Worm (Caenorhabditis elegans) whole organism, L4 larva: ENCODE measurements around the gene mrp-2.

ENCODE experiments used
- F10B5.3 ChIP-seq: sonication (generic microtip); optimal IDR thresholded peaks from 2 replicates; lab custom pipeline; 2016; ENCODE audit warnings: mild to moderate bottlenecking, missing genetic modification characterization, missing compliant biosample characterization
- Y105C5A.15 ChIP-seq: fragments of 200-800 bp; sonication (Bioruptor generic); IDR thresholded peaks from 2 replicates; pipeline ENCODE4 v1.3.6; 2022; ENCODE audit warnings: missing genetic modification characterization, missing compliant biosample characterization
- aly-2 ChIP-seq: sonication (generic microtip); optimal IDR thresholded peaks from 2 replicates; lab custom pipeline; 2018; ENCODE audit warnings: missing biosample characterization, missing genetic modification characterization
- ceh-28 ChIP-seq: fragments of 150-350 bp; optimal IDR thresholded peaks from 2 replicates; lab custom pipeline; 2014; ENCODE audit warnings: missing biosample characterization, missing genetic modification reagents, missing genetic modification characterization
- ceh-32 ChIP-seq: sonication (generic microtip); optimal IDR thresholded peaks from 2 replicates; lab custom pipeline; 2016; ENCODE audit warnings: mild to moderate bottlenecking, missing genetic modification characterization, missing compliant biosample characterization; ENCODE audit not compliant: poor library complexity
- ceh-82 ChIP-seq: sonication (generic microtip); optimal IDR thresholded peaks from 2 replicates; lab custom pipeline; 2017; ENCODE audit warnings: missing biosample characterization, missing genetic modification characterization
- daf-19 ChIP-seq: fragments of 200-800 bp; sonication (Bioruptor generic); conservative IDR thresholded peaks from 2 replicates; pipeline ENCODE4 v1.3.6; 2022; ENCODE audit warnings: missing genetic modification characterization, missing compliant biosample characterization
- dve-1 ChIP-seq: sonication (generic microtip); optimal IDR thresholded peaks from 2 replicates; lab custom pipeline; 2017; ENCODE audit warnings: antibody characterized with exemption, mild to moderate bottlenecking, missing genetic modification characterization, missing compliant biosample characterization; ENCODE audit not compliant: insufficient read depth
- egl-43 ChIP-seq: fragments of 200-800 bp; sonication (Bioruptor generic); IDR thresholded peaks from 2 replicates; pipeline ENCODE4 v1.3.6; 2022; ENCODE audit warnings: missing genetic modification reagents, missing genetic modification characterization, missing compliant biosample characterization
- fkh-10 ChIP-seq: fragments of 150-350 bp; optimal IDR thresholded peaks from 2 replicates; lab custom pipeline; 2014; ENCODE audit warnings: missing biosample characterization, missing genetic modification reagents, missing genetic modification characterization
- gei-8 ChIP-seq: fragments of 200-800 bp; sonication (Bioruptor generic); optimal IDR thresholded peaks from 2 replicates; lab custom pipeline; 2018; ENCODE audit warnings: mild to moderate bottlenecking, missing genetic modification characterization, missing compliant biosample characterization
- hlh-30 ChIP-seq: sonication (generic microtip); optimal IDR thresholded peaks from 2 replicates; lab custom pipeline; 2017; ENCODE audit warnings: antibody characterized with exemption, mild to moderate bottlenecking, missing genetic modification characterization, missing compliant biosample characterization; ENCODE audit not compliant: insufficient read depth
- lin-1 ChIP-seq: fragments of 200-800 bp; sonication (Bioruptor generic); IDR thresholded peaks from 2 replicates; pipeline ENCODE4 v1.3.6; 2022; ENCODE audit warnings: missing genetic modification reagents, missing genetic modification characterization, missing compliant biosample characterization
- lin-13 ChIP-seq: fragments of 150-350 bp; optimal IDR thresholded peaks from 2 replicates; lab custom pipeline; 2014; ENCODE audit warnings: missing biosample characterization, missing genetic modification reagents, missing genetic modification characterization
- lir-3 ChIP-seq: sonication (generic microtip); optimal IDR thresholded peaks from 2 replicates; lab custom pipeline; 2016; ENCODE audit warnings: mild to moderate bottlenecking, missing genetic modification characterization, missing compliant biosample characterization
- madf-5 ChIP-seq, 2 experiments: fragments of 200-800 bp; sonication (Bioruptor generic); IDR thresholded peaks; 2 replicates each; pipeline ENCODE4 v1.3.6; 2022; ENCODE audit warnings: missing compliant biosample characterization in 2 of 2, missing genetic modification characterization in 2 of 2
- mdt-29 ChIP-seq: fragments of 200-800 bp; sonication (Bioruptor generic); IDR thresholded peaks from 2 replicates; pipeline ENCODE4 v1.3.6; 2022; ENCODE audit warnings: missing genetic modification reagents, missing genetic modification characterization, missing compliant biosample characterization
- mxl-2 ChIP-seq: fragments of 200-800 bp; sonication (Bioruptor generic); conservative IDR thresholded peaks from 2 replicates; pipeline ENCODE4 v1.3.6; 2022; ENCODE audit warnings: missing genetic modification reagents, missing genetic modification characterization, missing compliant biosample characterization
- nhr-102 ChIP-seq: sonication (generic microtip); optimal IDR thresholded peaks from 2 replicates; lab custom pipeline; 2016; ENCODE audit warnings: mild to moderate bottlenecking, missing genetic modification characterization, moderate library complexity, missing compliant biosample characterization
- nhr-11 ChIP-seq: fragments of 150-350 bp; optimal IDR thresholded peaks from 2 replicates; lab custom pipeline; 2014; ENCODE audit warnings: missing biosample characterization, missing genetic modification characterization
- nhr-237 ChIP-seq: sonication (generic microtip); optimal IDR thresholded peaks from 2 replicates; lab custom pipeline; 2017; ENCODE audit warnings: missing biosample characterization, missing genetic modification characterization
- nhr-25 ChIP-seq: sonication (generic microtip); optimal IDR thresholded peaks from 2 replicates; lab custom pipeline; 2017; ENCODE audit warnings: missing genetic modification characterization, mild to moderate bottlenecking, missing compliant biosample characterization, antibody characterized with exemption, moderate library complexity, borderline replicate concordance; ENCODE audit not compliant: insufficient read depth
- nhr-28 ChIP-seq: fragments of 150-350 bp; optimal IDR thresholded peaks from 2 replicates; lab custom pipeline; 2014; ENCODE audit warnings: missing biosample characterization, missing genetic modification characterization
- nhr-42 ChIP-seq: fragments of 200-800 bp; sonication (Bioruptor generic); IDR thresholded peaks from 2 replicates; pipeline ENCODE4 v1.3.6; 2022; ENCODE audit warnings: missing genetic modification characterization, missing compliant biosample characterization
- nhr-6 ChIP-seq: fragments of 150-350 bp; optimal IDR thresholded peaks from 2 replicates; lab custom pipeline; 2014; ENCODE audit warnings: missing biosample characterization, missing genetic modification characterization
- nhr-76 ChIP-seq: fragments of 150-350 bp; optimal IDR thresholded peaks from 2 replicates; lab custom pipeline; 2014; ENCODE audit warnings: missing biosample characterization, missing genetic modification characterization
- pha-4 ChIP-seq, 2 experiments: fragments of 150-350 bp in 1 of 2; fragments of 200-800 bp in 1 of 2; sonication (Bioruptor generic) in 1 of 2; IDR thresholded peaks in 1 of 2; optimal IDR thresholded peaks in 1 of 2; 2 replicates each; pipeline versions ENCODE4 v1.3.6 to Lab custom; 2014 to 2022; ENCODE audit warnings: missing genetic modification characterization in 2 of 2, missing genetic modification reagents in 2 of 2, missing biosample characterization in 1 of 2, missing compliant biosample characterization in 1 of 2
- sdz-12 ChIP-seq: fragments of 200-800 bp; sonication (Bioruptor generic); optimal IDR thresholded peaks from 2 replicates; lab custom pipeline; 2018; ENCODE audit warnings: mild to moderate bottlenecking, missing genetic modification characterization, missing compliant biosample characterization
- set-16 ChIP-seq: fragments of 200-800 bp; sonication (Bioruptor generic); IDR thresholded peaks from 2 replicates; pipeline ENCODE4 v1.3.6; 2022; ENCODE audit warnings: missing genetic modification reagents, missing genetic modification characterization, missing compliant biosample characterization
- unc-130 ChIP-seq: sonication (generic microtip); optimal IDR thresholded peaks from 2 replicates; lab custom pipeline; 2016; ENCODE audit warnings: missing genetic modification reagents, missing genetic modification characterization, missing compliant biosample characterization
- unc-62 ChIP-seq, 3 experiments: fragments of 150-350 bp in 1 of 3; sonication (generic microtip); optimal IDR thresholded peaks in 2 of 3; peaks in 1 of 3; 1 replicate in 1 of 3; 2 replicates in 2 of 3; lab custom pipeline; 2014 to 2017; ENCODE audit warnings: missing biosample characterization in 3 of 3, missing genetic modification characterization in 3 of 3, missing genetic modification reagents in 3 of 3, missing genotype in 1 of 3
- zfp-2 ChIP-seq: sonication (generic microtip); optimal IDR thresholded peaks from 2 replicates; lab custom pipeline; 2016; ENCODE audit warnings: mild to moderate bottlenecking, missing genetic modification characterization, missing compliant biosample characterization
- zip-11 ChIP-seq: fragments of 200-800 bp; sonication (Bioruptor generic); IDR thresholded peaks from 2 replicates; pipeline ENCODE4 v1.3.6; 2022; ENCODE audit warnings: missing genetic modification characterization, missing compliant biosample characterization
- zip-2 ChIP-seq: fragments of 150-350 bp; optimal IDR thresholded peaks from 2 replicates; lab custom pipeline; 2014; ENCODE audit warnings: missing biosample characterization, missing genetic modification characterization
- ztf-11 ChIP-seq: fragments of 150-350 bp; optimal IDR thresholded peaks from 2 replicates; lab custom pipeline; 2014; ENCODE audit warnings: missing biosample characterization, missing genetic modification characterization
- ztf-7 ChIP-seq: fragments of 150-350 bp; optimal IDR thresholded peaks from 2 replicates; lab custom pipeline; 2014; ENCODE audit warnings: missing biosample characterization, missing genetic modification characterization

The mrp-2 gene

DNA sequence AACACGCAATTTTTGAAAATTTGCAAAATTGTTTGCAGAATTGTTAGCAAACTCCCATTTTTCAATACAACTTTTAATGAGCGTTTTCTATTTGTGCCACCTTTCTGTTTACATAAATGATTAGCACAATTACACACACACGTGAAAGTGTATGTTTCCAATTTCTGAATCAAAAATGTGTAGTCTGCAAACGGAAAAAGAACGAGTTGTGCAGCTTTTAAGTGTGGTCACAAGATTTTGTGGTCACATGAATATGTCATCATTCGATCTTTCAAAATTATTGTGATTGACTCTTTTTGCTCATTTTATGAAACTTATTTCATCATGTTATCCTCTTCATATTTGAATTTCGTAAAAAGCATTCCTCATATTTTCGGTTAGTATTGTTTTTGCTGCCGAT lies 28.2 kb upstream of the mrp-2 start (continued):
- TF ChIP-seq lin-1 (GFP tag; lab: Robert Waterston, UW): no peak
- no peak for TF ChIP-seq zfp-2 (tag; lab: Kevin White, UChicago)
- no peak for TF ChIP-seq aly-2 (tag; lab: Kevin White, UChicago)
- TF ChIP-seq set-16 (GFP tag; lab: Robert Waterston, UW): no peak
- TF ChIP-seq ceh-28 (tag; lab: Kevin White, UChicago): no peak
- no peak for TF ChIP-seq madf-5 (GFP tag; IDR thresholded peaks at IDR 0.05; lab: Robert Waterston, UW)
- TF ChIP-seq ztf-11 (tag; lab: Kevin White, UChicago): no peak
- peak; percentile 90 for TF ChIP-seq nhr-28 (tag; lab: Kevin White, UChicago)
- no peak for TF ChIP-seq nhr-11 (tag; lab: Kevin White, UChicago)
- no peak for TF ChIP-seq pha-4 (GFP tag; IDR thresholded peaks at IDR 0.05; lab: Robert Waterston, UW)
- no peak for TF ChIP-seq pha-4 (tag; optimal IDR thresholded peaks at IDR 0.05; lab: Kevin White, UChicago)
- TF ChIP-seq lin-13 (GFP tag; lab: Kevin White, UChicago): no peak
- peak; percentile 79 for TF ChIP-seq hlh-30 (tag; lab: Kevin White, UChicago)
- no peak for TF ChIP-seq ceh-82 (tag; lab: Kevin White, UChicago)
- TF ChIP-seq nhr-237 (tag; lab: Kevin White, UChicago): no peak
- no peak for TF ChIP-seq ztf-7 (tag; lab: Kevin White, UChicago)
- TF ChIP-seq nhr-102 (tag; lab: Kevin White, UChicago): peak; percentile 28
- TF ChIP-seq, all 104 proteins: peak for 13

DNA sequence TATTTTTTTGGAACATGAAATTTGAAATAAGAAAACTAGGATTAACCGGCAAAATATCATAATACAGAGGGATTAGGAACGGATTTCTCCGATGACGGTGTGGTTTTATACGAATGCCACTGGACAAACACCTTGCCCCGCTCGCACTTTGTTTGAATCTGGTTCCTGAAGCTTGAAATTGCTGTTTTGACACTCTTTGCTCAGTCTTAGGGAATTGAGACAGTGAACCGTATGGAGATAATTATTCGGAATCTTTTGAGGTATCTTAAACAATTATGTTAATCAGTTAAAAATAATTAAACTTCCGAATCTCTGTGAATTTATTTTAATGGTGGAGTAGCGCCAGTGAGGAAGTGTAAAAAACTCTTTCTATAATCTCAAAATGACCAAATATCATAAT lies 27.0 kb upstream of the mrp-2 start, which contains the start of gene F13C5.3:
Gene F13C5.3 (minus strand): TSS at position 101 of the 400 bp plus-strand sequence.
- TF ChIP-seq unc-62 (GFP tag; optimal IDR thresholded peaks at IDR 0.05 in 1 of 2; lab: Kevin White, UChicago) (peak in 1 of 2 experiments; percentile 13), unc-62 (tag; optimal IDR thresholded peaks at IDR 0.05; lab: Kevin White, UChicago) (no peak), lir-3 (tag; lab: Kevin White, UChicago) (no peak)

- no peak for TF ChIP-seq hlh-30 (tag; lab: Kevin White, UChicago)
- no peak for TF ChIP-seq dve-1 (tag; lab: Kevin White, UChicago)
- TF ChIP-seq nhr-6 (tag; lab: Kevin White, UChicago): no peak
- TF ChIP-seq F10B5.3 (tag; lab: Kevin White, UChicago): no peak
- no peak for TF ChIP-seq Y105C5A.15 (GFP tag; lab: Robert Waterston, UW)
- no peak for TF ChIP-seq nhr-102 (tag; lab: Kevin White, UChicago)
- no peak for TF ChIP-seq nhr-76 (tag; lab: Kevin White, UChicago)
- peak; percentile 96 for TF ChIP-seq set-16 (GFP tag; lab: Robert Waterston, UW)
- peak; percentile 52; the same call in 1 of the 2 replicates for TF ChIP-seq egl-43 (GFP tag; lab: Robert Waterston, UW)
- no peak for TF ChIP-seq gei-8 (GFP tag; lab: Kevin White, UChicago)
- TF ChIP-seq daf-19 (GFP tag; lab: Robert Waterston, UW): no peak
- no peak for TF ChIP-seq nhr-42
- no peak for TF ChIP-seq sdz-12 (GFP tag; lab: Kevin White, UChicago)
- TF ChIP-seq unc-130 (GFP tag; lab: Kevin White, UChicago): no peak
- no peak for TF ChIP-seq fkh-10 (GFP tag; lab: Kevin White, UChicago)
- no peak for TF ChIP-seq mxl-2 (GFP tag; lab: Robert Waterston, UW)
- no peak for TF ChIP-seq nhr-237 (tag; lab: Kevin White, UChicago)
- no peak for TF ChIP-seq lin-1 (GFP tag; lab: Robert Waterston, UW)
- TF ChIP-seq zip-2: no peak
- no peak for TF ChIP-seq zip-11 (GFP tag; lab: Robert Waterston, UW)
- TF ChIP-seq mdt-29 (GFP tag; lab: Robert Waterston, UW): 0 out of 2 replicates have a peak, but pooled peaks have one; percentile 10
- no peak for TF ChIP-seq ceh-32 (tag; lab: Kevin White, UChicago)
- no peak for TF ChIP-seq nhr-25
These were observed 21.5 kb upstream of the mrp-2 start, which contains the start of gene F13C5.2 for ce11 chrX:593910-594447. TSS of gene F13C5.2 (plus strand) at chrX:593960.
